Worm (Caenorhabditis elegans): Measurements from ENCODE around the gene C27F2.6.
A peak's percentile ranks its signal among the peaks of the same experiment; 100 is the strongest.

C27F2.6 gene

ce11 chrIII:5024393-5024964, 44.2 kb upstream of the C27F2.6 start, which contains the start of gene pcf-11:
Gene pcf-11 (plus strand): TSS chrIII:5024914.
- no peak for TF ChIP-seq ztf-11 (tag; optimal IDR thresholded peaks at IDR 0.05)
- TF ChIP-seq fkh-8 (tag; optimal IDR thresholded peaks at IDR 0.05), result peak; percentile 40
- no peak for TF ChIP-seq nhr-85 (tag)
- no peak for TF ChIP-seq vab-15 (tag; optimal IDR thresholded peaks at IDR 0.05)
- TF ChIP-seq lsy-2 (tag; optimal IDR thresholded peaks at IDR 0.05), result peak; percentile 43 to 78
- peak; percentile 9 for TF ChIP-seq irx-1 (tag; optimal IDR thresholded peaks at IDR 0.05)
- TF ChIP-seq nhr-28 (tag; optimal IDR thresholded peaks at IDR 0.05), result no peak
- peak; percentile 15 for TF ChIP-seq fos-1 (tag; optimal IDR thresholded peaks at IDR 0.05)
- peak; percentile 53 for TF ChIP-seq xbp-1 (tag; optimal IDR thresholded peaks at IDR 0.05)
- TF ChIP-seq ceh-82 (tag; optimal IDR thresholded peaks at IDR 0.05), result peak; percentile 24 to 84 (median 40)
- peak; percentile 53 for TF ChIP-seq unc-86 (tag; optimal IDR thresholded peaks at IDR 0.05)
- TF ChIP-seq nhr-84 (tag; optimal IDR thresholded peaks at IDR 0.05), result no peak
- TF ChIP-seq nhr-76 (tag; optimal IDR thresholded peaks at IDR 0.05), result no peak
- TF ChIP-seq grh-1 (GFP tag; IDR thresholded peaks at IDR 0.05), result no peak
- TF ChIP-seq tbx-2 (tag; optimal IDR thresholded peaks at IDR 0.05), result peak; percentile 45
- no peak for TF ChIP-seq sup-37 (GFP tag; optimal IDR thresholded peaks at IDR 0.05)
- no peak for TF ChIP-seq hlh-4 (tag; optimal IDR thresholded peaks at IDR 0.05)
- no peak for TF ChIP-seq mab-9 (GFP tag; IDR thresholded peaks at IDR 0.05)
- TF ChIP-seq aha-1 (tag; optimal IDR thresholded peaks at IDR 0.05), result no peak
- TF ChIP-seq nhr-77 (tag; optimal IDR thresholded peaks at IDR 0.05), result peak; percentile 60
- no peak for TF ChIP-seq pax-3 (tag; optimal IDR thresholded peaks at IDR 0.05)
- TF ChIP-seq dsc-1 (tag; optimal IDR thresholded peaks at IDR 0.05), result peak; percentile 25
- no peak for TF ChIP-seq Y116A8C.19 (tag; optimal IDR thresholded peaks at IDR 0.05; ENCODE audit: borderline replicate concordance)
- TF ChIP-seq C04F5.9 (tag; optimal IDR thresholded peaks at IDR 0.05), result no peak
- no peak for TF ChIP-seq lin-39 (tag; optimal IDR thresholded peaks at IDR 0.05)
- TF ChIP-seq mdl-1 (tag; optimal IDR thresholded peaks at IDR 0.05), result peak in 1 of 2 experiments; percentile 80
- TF ChIP-seq ama-1 (optimal IDR thresholded peaks at IDR 0.05), result peak; percentile 53
- TF ChIP-seq efl-3 (GFP tag; optimal IDR thresholded peaks at IDR 0.05), result no peak
- TF ChIP-seq elt-2 (tag; optimal IDR thresholded peaks at IDR 0.05), result no peak
- no peak for TF ChIP-seq zag-1 (tag; optimal IDR thresholded peaks at IDR 0.05)
- peak; percentile 35 for TF ChIP-seq F16B12.6 (tag; optimal IDR thresholded peaks at IDR 0.05)
- TF ChIP-seq elt-3 (tag; optimal IDR thresholded peaks at IDR 0.05), result peak in 2 of 6 experiments; percentile 5 to 8
- no peak for TF ChIP-seq lin-15B (tag; optimal IDR thresholded peaks at IDR 0.05)
- no peak for TF ChIP-seq pqm-1 (tag; optimal IDR thresholded peaks at IDR 0.05)
- TF ChIP-seq unc-30 (tag; optimal IDR thresholded peaks at IDR 0.05), result no peak
- TF ChIP-seq dpl-1 (GFP tag; optimal IDR thresholded peaks at IDR 0.05), result peak; percentile 51 to 63 (median 55)
- TF ChIP-seq nhr-19 (GFP tag; conservative IDR thresholded peaks at IDR 0.05), result peak; percentile 41; the same call in 1 of the 2 replicates
- TF ChIP-seq skn-1 (tag; optimal IDR thresholded peaks at IDR 0.05), result peak; percentile 58
- TF ChIP-seq snu-23 (GFP tag; optimal IDR thresholded peaks at IDR 0.05), result peak; percentile 78
- no peak for TF ChIP-seq tlp-1 (tag; optimal IDR thresholded peaks at IDR 0.05)
- TF ChIP-seq unc-98 (GFP tag; IDR thresholded peaks at IDR 0.05), result no peak
- no peak for TF ChIP-seq pag-3 (tag; optimal IDR thresholded peaks at IDR 0.05; ENCODE audit: borderline replicate concordance, insufficient read depth)
- no peak for TF ChIP-seq unc-130 (tag; optimal IDR thresholded peaks at IDR 0.05)
- no peak for TF ChIP-seq ztf-4 (tag; optimal IDR thresholded peaks at IDR 0.05)
- no peak for TF ChIP-seq ceh-88 (GFP tag; IDR thresholded peaks at IDR 0.05)
- peak; percentile 43 for TF ChIP-seq lir-3 (tag; optimal IDR thresholded peaks at IDR 0.05; ENCODE audit: poor library complexity)
- peak; percentile 10 for TF ChIP-seq jun-1 (tag; optimal IDR thresholded peaks at IDR 0.05)
- TF ChIP-seq ceh-63 (GFP tag; optimal IDR thresholded peaks at IDR 0.05), result no peak
- TF ChIP-seq nhr-90 (tag; optimal IDR thresholded peaks at IDR 0.05; ENCODE audit: poor library complexity), result peak; percentile 36
- no peak for TF ChIP-seq ces-1 (GFP tag; optimal IDR thresholded peaks at IDR 0.05)
- TF ChIP-seq ets-5 (GFP tag; IDR thresholded peaks at IDR 0.05), result no peak
- TF ChIP-seq ceh-8 (GFP tag; optimal IDR thresholded peaks at IDR 0.05), result no peak
- peak; percentile 13 for TF ChIP-seq blmp-1 (tag; optimal IDR thresholded peaks at IDR 0.05)
